Worm (Caenorhabditis elegans): Measurements from ENCODE around the gene C07E3.8.

DNA sequence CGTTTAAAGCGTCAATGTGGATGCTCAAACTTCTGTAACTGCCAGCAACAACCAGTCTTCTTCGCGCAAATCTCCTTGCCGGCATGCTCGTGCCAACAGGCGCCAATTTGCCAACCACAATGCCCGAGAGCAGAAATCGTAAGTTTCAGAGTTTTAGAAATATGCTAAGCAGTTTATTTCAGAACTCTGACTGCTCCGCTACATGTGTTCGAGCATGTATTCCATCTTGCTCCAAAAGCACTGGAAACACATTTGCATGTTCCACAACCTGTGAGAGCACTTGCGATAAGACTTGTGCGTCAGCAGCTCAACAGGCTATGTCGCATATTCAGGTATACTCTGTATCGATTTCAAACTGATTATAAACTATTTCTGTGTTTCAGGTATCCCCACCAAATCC, 22.3 kb upstream of the C07E3.8 start:
- TF ChIP-seq tab-1 (GFP tag; IDR thresholded peaks at IDR 0.05) (no peak), klf-2 (GFP tag; conservative IDR thresholded peaks at IDR 0.05) (no peak), med-1 (GFP tag; optimal IDR thresholded peaks at IDR 0.05; ENCODE audit: insufficient read depth) (no peak), flt-1 (GFP tag; IDR thresholded peaks at IDR 0.05) (no peak), T22C8.4 (GFP tag; IDR thresholded peaks at IDR 0.05) (no peak)

Measured in whole organism, midembryonic.